Worm (Caenorhabditis elegans) whole organism, early embryonic: Measurements from ENCODE around the gene cdr-6.

Source experiments
- B0310.2 ChIP-seq: sonication (generic microtip); optimal IDR thresholded peaks from 2 replicates; lab custom pipeline; 2016; ENCODE audit warnings: mild to moderate bottlenecking, missing genetic modification characterization, missing compliant biosample characterization
- F13C5.2 ChIP-seq: sonication (generic microtip); optimal IDR thresholded peaks from 2 replicates; lab custom pipeline; 2017; ENCODE audit warnings: mild to moderate bottlenecking, missing genetic modification characterization, inconsistent platforms, missing compliant biosample characterization
- aly-1 ChIP-seq: sonication (generic microtip); optimal IDR thresholded peaks from 2 replicates; lab custom pipeline; 2016; ENCODE audit warnings: missing genetic modification characterization, missing compliant biosample characterization
- ama-1 ChIP-seq: fragments of 150-350 bp; optimal IDR thresholded peaks from 2 replicates; lab custom pipeline; 2014
- ceh-13 ChIP-seq: fragments of 200-800 bp; sonication (Bioruptor generic); optimal IDR thresholded peaks from 2 replicates; lab custom pipeline; 2018; ENCODE audit warnings: mild to moderate bottlenecking, missing genetic modification characterization, missing compliant biosample characterization
- ceh-36 ChIP-seq: sonication (generic microtip); optimal IDR thresholded peaks from 2 replicates; lab custom pipeline; 2016; ENCODE audit warnings: missing genetic modification characterization, inconsistent platforms, missing compliant biosample characterization
- ets-7 ChIP-seq: sonication (generic microtip); optimal IDR thresholded peaks from 2 replicates; lab custom pipeline; 2016; ENCODE audit warnings: missing genotype, missing genetic modification characterization, missing compliant biosample characterization
- flt-1 ChIP-seq: fragments of 200-800 bp; sonication (Bioruptor generic); IDR thresholded peaks from 2 replicates; pipeline ENCODE4 v1.3.6; 2022; ENCODE audit warnings: missing genetic modification characterization, missing compliant biosample characterization
- hmbx-1 ChIP-seq: sonication (generic microtip); optimal IDR thresholded peaks from 2 replicates; lab custom pipeline; 2016; ENCODE audit warnings: mild to moderate bottlenecking, missing genetic modification characterization, missing compliant biosample characterization
- hmg-4 ChIP-seq: fragments of 200-800 bp; sonication (Bioruptor generic); optimal IDR thresholded peaks from 2 replicates; lab custom pipeline; 2018; ENCODE audit warnings: mild to moderate bottlenecking, missing genetic modification characterization, missing compliant biosample characterization
- hnd-1 ChIP-seq: sonication (generic microtip); optimal IDR thresholded peaks from 2 replicates; lab custom pipeline; 2016; ENCODE audit warnings: missing genetic modification characterization, missing compliant biosample characterization
- pes-1 ChIP-seq: fragments of 200-800 bp; sonication (Bioruptor generic); IDR thresholded peaks from 2 replicates; pipeline ENCODE4 v1.3.6; 2022; ENCODE audit warnings: missing genetic modification reagents, missing genetic modification characterization, missing compliant biosample characterization
- scrt-1 ChIP-seq: fragments of 200-800 bp; sonication (Bioruptor generic); IDR thresholded peaks from 2 replicates; pipeline ENCODE4 v1.3.6; 2022; ENCODE audit warnings: missing genetic modification characterization, missing compliant biosample characterization
- sea-1 ChIP-seq: fragments of 200-800 bp; sonication (Bioruptor generic); conservative IDR thresholded peaks from 2 replicates; pipeline ENCODE4 v1.3.6; 2022; ENCODE audit warnings: missing genetic modification characterization, missing compliant biosample characterization
- tbx-11 ChIP-seq: fragments of 200-800 bp; sonication (Bioruptor generic); IDR thresholded peaks from 2 replicates; pipeline ENCODE4 v1.3.6; 2022; ENCODE audit warnings: missing genetic modification characterization, missing compliant biosample characterization
- tbx-37 ChIP-seq: fragments of 200-800 bp; sonication (Bioruptor generic); conservative IDR thresholded peaks from 2 replicates; pipeline ENCODE4 v1.3.6; 2022; ENCODE audit warnings: missing genetic modification reagents, missing genetic modification characterization, missing compliant biosample characterization
- tra-4 ChIP-seq: sonication (generic microtip); optimal IDR thresholded peaks from 2 replicates; lab custom pipeline; 2017; ENCODE audit warnings: missing genetic modification characterization, missing compliant biosample characterization

Gene cdr-6

ce11 chrV:12443754-12444153, 30.3 kb upstream of the cdr-6 start, which contains the start of gene pals-39:
TSS of gene pals-39 (minus strand) at chrV:12443854.
- TF ChIP-seq sea-1 (GFP tag; lab: Robert Waterston, UW) (no peak), flt-1 (GFP tag; lab: Robert Waterston, UW) (no peak), tra-4 (tag; lab: Kevin White, UChicago) (no peak), ama-1 (lab: Kevin White, UChicago) (no peak), F13C5.2 (no peak), B0310.2 (tag; lab: Kevin White, UChicago) (no peak), aly-1 (no peak)

- TF ChIP-seq hnd-1 (tag; lab: Kevin White, UChicago) (no peak), pes-1 (GFP tag; lab: Robert Waterston, UW) (no peak), tbx-37 (GFP tag; lab: Robert Waterston, UW) (no peak), aly-1 (no peak), F13C5.2 (no peak), hmbx-1 (no peak), B0310.2 (tag; lab: Kevin White, UChicago) (no peak), sea-1 (GFP tag; lab: Robert Waterston, UW) (no peak), ama-1 (lab: Kevin White, UChicago) (no peak), ceh-36 (tag; lab: Kevin White, UChicago) (no peak), ceh-13 (GFP tag; lab: Kevin White, UChicago) (no peak)
Measured at ce11 chrV:12441420-12441819, 27.9 kb upstream of the cdr-6 start, which contains the start of gene pals-37. TSS of gene pals-37 (minus strand) at chrV:12441520.

ce11 chrV:12433717-12434116, 20.2 kb upstream of the cdr-6 start, which contains the start of gene srh-25:
TSS of gene srh-25 (minus strand) at chrV:12433817.
- TF ChIP-seq aly-1 (no peak), hmbx-1 (no peak), sea-1 (GFP tag; lab: Robert Waterston, UW) (no peak), scrt-1 (no peak), F13C5.2 (no peak), flt-1 (GFP tag; lab: Robert Waterston, UW) (no peak), pes-1 (GFP tag; lab: Robert Waterston, UW) (no peak)

- TF ChIP-seq scrt-1 = no peak
- TF ChIP-seq aly-1 = no peak
- no peak for TF ChIP-seq sea-1 (GFP tag; lab: Robert Waterston, UW)
Measured at ce11 chrV:12433105-12433504, 19.6 kb upstream of the cdr-6 start.

- TF ChIP-seq ets-7 = no peak
- TF ChIP-seq flt-1 (GFP tag; lab: Robert Waterston, UW) = no peak
Measured at ce11 chrV:12432111-12432510, 18.6 kb upstream of the cdr-6 start, which contains the start of gene C54D10.13. TSS of gene C54D10.13 (minus strand) at chrV:12432289.

- TF ChIP-seq pes-1 (GFP tag; lab: Robert Waterston, UW) = no peak
- no peak for TF ChIP-seq tra-4 (tag; lab: Kevin White, UChicago)
- TF ChIP-seq ceh-13 (GFP tag; lab: Kevin White, UChicago) = no peak
- TF ChIP-seq ama-1 (lab: Kevin White, UChicago) = no peak
- TF ChIP-seq hmg-4 (GFP tag; lab: Kevin White, UChicago) = no peak
- TF ChIP-seq ets-7 = no peak
- TF ChIP-seq F13C5.2 = no peak
- no peak for TF ChIP-seq tbx-11 (GFP tag; lab: Robert Waterston, UW)
- TF ChIP-seq B0310.2 (tag; lab: Kevin White, UChicago) = no peak
- TF ChIP-seq ceh-36 (tag; lab: Kevin White, UChicago) = no peak
- no peak for TF ChIP-seq tbx-37 (GFP tag; lab: Robert Waterston, UW)
- no peak for TF ChIP-seq hnd-1 (tag; lab: Kevin White, UChicago)
- TF ChIP-seq flt-1 (GFP tag; lab: Robert Waterston, UW) = no peak
- TF ChIP-seq scrt-1 = no peak
- no peak for TF ChIP-seq hmbx-1
- TF ChIP-seq sea-1 (GFP tag; lab: Robert Waterston, UW) = no peak
- no peak for TF ChIP-seq aly-1
Measured at ce11 chrV:12429039-12429438, 15.5 kb upstream of the cdr-6 start, which contains the start of gene C54D10.5. TSS of gene C54D10.5 (plus strand) at chrV:12429339.

ce11 chrV:12427826-12428225, 14.3 kb upstream of the cdr-6 start:
- TF ChIP-seq ets-7 = no peak
- TF ChIP-seq ceh-36 (tag; lab: Kevin White, UChicago) = no peak
- no peak for TF ChIP-seq hmbx-1

ce11 chrV:12421360-12421759, 7.9 kb upstream of the cdr-6 start:
- TF ChIP-seq ceh-13 (GFP tag; lab: Kevin White, UChicago) = no peak

- TF ChIP-seq ets-7 = no peak
- TF ChIP-seq flt-1 (GFP tag; lab: Robert Waterston, UW) = no peak
- no peak for TF ChIP-seq hmg-4 (GFP tag; lab: Kevin White, UChicago)
- no peak for TF ChIP-seq hnd-1 (tag; lab: Kevin White, UChicago)
- no peak for TF ChIP-seq aly-1
- TF ChIP-seq ceh-36 (tag; lab: Kevin White, UChicago) = no peak
- TF ChIP-seq ama-1 (lab: Kevin White, UChicago) = no peak
- no peak for TF ChIP-seq tbx-11 (GFP tag; lab: Robert Waterston, UW)
- no peak for TF ChIP-seq tbx-37 (GFP tag; lab: Robert Waterston, UW)
- TF ChIP-seq B0310.2 (tag; lab: Kevin White, UChicago) = no peak
- no peak for TF ChIP-seq scrt-1
- TF ChIP-seq sea-1 (GFP tag; lab: Robert Waterston, UW) = no peak
- no peak for TF ChIP-seq tra-4 (tag; lab: Kevin White, UChicago)
- TF ChIP-seq F13C5.2 = no peak
- TF ChIP-seq hmbx-1 = no peak
Measured at ce11 chrV:12420843-12421242, 7.3 kb upstream of the cdr-6 start, which contains the start of gene C54D10.4. TSS of gene C54D10.4 (minus strand) at chrV:12420943.
